Worm (Caenorhabditis elegans): Measurements from ENCODE around the gene set-21.

DNA sequence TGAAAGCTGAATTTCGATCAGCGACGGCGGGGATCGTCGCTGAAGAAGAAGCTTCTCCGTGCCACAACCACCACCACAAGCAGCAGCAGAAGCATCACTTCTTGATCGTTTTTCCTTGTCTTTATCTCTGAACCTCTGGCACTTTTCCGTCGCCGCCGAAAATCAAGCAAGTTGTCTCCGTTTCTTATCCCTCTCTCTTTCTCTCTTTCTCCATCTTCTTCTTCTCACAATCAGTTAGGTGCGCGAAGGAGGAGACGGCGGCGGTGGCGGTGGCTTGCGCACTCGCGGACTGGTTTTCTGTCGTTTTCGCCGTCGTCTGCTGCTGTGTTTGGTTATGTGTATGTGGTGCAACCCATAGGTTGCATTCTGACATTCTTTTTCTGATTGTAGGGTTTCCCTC, 7.8 kb downstream of the set-21 start:
- TF ChIP-seq F13H6.1 (tag; optimal IDR thresholded peaks at IDR 0.05), result peak; percentile 51
- TF ChIP-seq nhr-23 (tag; optimal IDR thresholded peaks at IDR 0.05), result no peak
- TF ChIP-seq ztf-11 (tag; optimal IDR thresholded peaks at IDR 0.05), result no peak
- TF ChIP-seq fos-1 (tag; optimal IDR thresholded peaks at IDR 0.05), result no peak
- TF ChIP-seq zag-1 (tag; optimal IDR thresholded peaks at IDR 0.05), result no peak
- no peak for TF ChIP-seq nhr-10 (tag; optimal IDR thresholded peaks at IDR 0.05)
- TF ChIP-seq skn-1 (tag; optimal IDR thresholded peaks at IDR 0.05), result no peak
- TF ChIP-seq elt-1 (tag; optimal IDR thresholded peaks at IDR 0.05), result no peak
- TF ChIP-seq lin-39 (tag; optimal IDR thresholded peaks at IDR 0.05), result no peak
- peak in 1 of 2 experiments; percentile 8 for TF ChIP-seq mdl-1 (tag; optimal IDR thresholded peaks at IDR 0.05)
- TF ChIP-seq nhr-6 (tag; optimal IDR thresholded peaks at IDR 0.05), result no peak
